Fruit fly (Drosophila melanogaster): Measurements from ENCODE around the gene CG13950.

The CG13950 gene

DNA sequence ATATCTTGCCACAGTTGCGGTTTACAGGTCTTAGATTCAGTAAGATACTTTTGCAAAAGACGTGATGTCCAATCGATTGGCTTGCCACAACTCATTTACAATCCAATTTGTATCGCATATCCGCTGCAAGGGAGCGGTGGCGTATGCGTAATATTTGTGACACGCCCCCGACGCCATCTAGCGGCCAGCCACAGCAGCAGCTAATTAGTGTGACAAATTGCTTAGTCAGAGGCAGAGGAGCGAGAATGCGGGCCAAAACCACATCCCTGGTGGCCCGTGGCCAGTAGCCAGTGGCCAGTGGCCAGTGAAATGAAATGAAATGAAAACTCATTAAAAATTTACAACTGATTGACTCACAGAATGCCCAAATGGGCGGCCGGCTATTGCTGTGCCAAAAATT, 27.8 kb downstream of the CG13950 start:
- TF ChIP-seq Sin3A (optimal IDR thresholded peaks at IDR 0.05), result no peak
- TF ChIP-seq psq (optimal IDR thresholded peaks at IDR 0.05), result no peak

DNA sequence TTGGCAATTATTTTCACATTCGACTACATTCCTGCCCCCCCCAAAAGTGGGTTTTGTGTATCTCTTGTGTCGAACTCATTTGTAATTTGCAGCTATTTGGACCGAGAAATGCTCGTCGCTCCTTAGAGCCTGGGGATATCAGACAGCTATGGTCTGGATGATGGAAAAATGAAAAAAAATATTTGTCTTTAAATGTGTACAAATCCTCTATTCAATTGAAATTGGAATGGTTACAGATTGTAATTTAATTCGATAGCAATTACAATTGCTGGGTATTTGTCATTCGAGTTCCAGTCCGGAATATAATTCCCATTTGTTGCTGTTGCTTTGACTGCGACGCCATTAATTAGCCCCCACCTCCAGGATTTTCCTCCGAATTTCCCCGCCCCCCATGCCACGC, 29.8 kb downstream of the CG13950 start:
- TF ChIP-seq insv (optimal IDR thresholded peaks at IDR 0.05), result no peak
- TF ChIP-seq psq (optimal IDR thresholded peaks at IDR 0.05), result no peak
- TF ChIP-seq Myc (optimal IDR thresholded peaks at IDR 0.05), result no peak
- no peak for TF ChIP-seq h (optimal IDR thresholded peaks at IDR 0.05)
- no peak for TF ChIP-seq ttk (optimal IDR thresholded peaks at IDR 0.05)
- TF ChIP-seq Sin3A (optimal IDR thresholded peaks at IDR 0.05), result no peak

- TF ChIP-seq psq (optimal IDR thresholded peaks at IDR 0.05) (no peak), Myc (optimal IDR thresholded peaks at IDR 0.05) (no peak), Sin3A (optimal IDR thresholded peaks at IDR 0.05) (no peak)
Observed at dm6 chr2L:892461-892860, 32.5 kb downstream of the CG13950 start.

DNA sequence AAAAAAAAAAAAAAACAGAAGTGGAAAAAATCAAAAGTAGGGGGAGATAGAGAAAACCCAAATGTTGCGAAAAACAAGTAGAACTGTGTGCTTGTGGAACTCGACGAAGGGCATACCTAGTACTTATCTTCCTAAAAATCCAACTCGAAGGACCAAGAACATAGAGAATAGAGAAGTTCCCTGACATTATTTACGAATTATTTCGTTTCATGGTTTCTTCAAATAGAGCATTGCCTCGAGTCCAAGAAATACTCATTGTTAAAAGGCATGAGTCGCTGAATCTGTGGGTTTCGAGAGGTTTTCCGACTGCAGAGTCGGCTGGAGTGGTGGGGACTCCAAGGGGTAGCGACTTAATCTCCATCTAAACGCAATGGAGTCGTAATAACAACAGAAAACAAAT, 33.2 kb downstream of the CG13950 start:
- TF ChIP-seq psq (optimal IDR thresholded peaks at IDR 0.05), result no peak
- TF ChIP-seq Sin3A (optimal IDR thresholded peaks at IDR 0.05), result no peak
- TF ChIP-seq insv (optimal IDR thresholded peaks at IDR 0.05), result no peak
- no peak for TF ChIP-seq ttk (optimal IDR thresholded peaks at IDR 0.05)
- TF ChIP-seq Myc (optimal IDR thresholded peaks at IDR 0.05), result no peak
- TF ChIP-seq h (optimal IDR thresholded peaks at IDR 0.05), result no peak

- TF ChIP-seq psq (optimal IDR thresholded peaks at IDR 0.05) (no peak), Sin3A (optimal IDR thresholded peaks at IDR 0.05) (no peak), ttk (optimal IDR thresholded peaks at IDR 0.05) (no peak), h (optimal IDR thresholded peaks at IDR 0.05) (no peak), insv (optimal IDR thresholded peaks at IDR 0.05) (no peak)
Observed at dm6 chr2L:895448-895847, 35.5 kb downstream of the CG13950 start.

DNA sequence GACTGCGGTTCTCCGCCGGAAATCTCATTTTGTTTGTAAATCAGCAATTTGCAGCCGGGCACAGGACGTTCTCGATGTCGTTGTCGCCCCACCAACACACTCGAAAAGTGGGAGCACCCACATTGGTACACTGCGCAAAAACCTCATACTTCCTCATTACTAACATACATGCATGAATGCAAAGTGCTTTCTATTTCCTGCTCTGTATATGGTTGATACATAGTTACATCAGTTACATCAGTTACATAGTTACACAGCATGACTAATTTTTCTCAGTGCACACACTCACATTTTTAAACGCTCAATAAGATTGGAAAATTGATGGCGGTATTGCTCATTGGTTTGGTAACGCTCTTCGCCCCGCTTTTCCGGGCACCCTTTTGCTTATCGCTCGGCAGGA, 37.1 kb downstream of the CG13950 start:
- no peak for TF ChIP-seq h (optimal IDR thresholded peaks at IDR 0.05)
- no peak for TF ChIP-seq Myc (optimal IDR thresholded peaks at IDR 0.05)
- TF ChIP-seq ttk (optimal IDR thresholded peaks at IDR 0.05), result no peak
- TF ChIP-seq insv (optimal IDR thresholded peaks at IDR 0.05), result no peak
- no peak for TF ChIP-seq Sin3A (optimal IDR thresholded peaks at IDR 0.05)
- no peak for TF ChIP-seq psq (optimal IDR thresholded peaks at IDR 0.05)

dm6 chr2L:898316-898715, 38.3 kb downstream of the CG13950 start, which contains the start of gene Lsp1beta:
Gene Lsp1beta (plus strand): TSS chr2L:898500.
- no peak for TF ChIP-seq ttk (optimal IDR thresholded peaks at IDR 0.05)
- no peak for TF ChIP-seq Myc (optimal IDR thresholded peaks at IDR 0.05)
- TF ChIP-seq insv (optimal IDR thresholded peaks at IDR 0.05), result no peak
- no peak for TF ChIP-seq Sin3A (optimal IDR thresholded peaks at IDR 0.05)
- no peak for TF ChIP-seq psq (optimal IDR thresholded peaks at IDR 0.05)
- no peak for TF ChIP-seq h (optimal IDR thresholded peaks at IDR 0.05)

- TF ChIP-seq psq (optimal IDR thresholded peaks at IDR 0.05) (no peak), Sin3A (optimal IDR thresholded peaks at IDR 0.05) (no peak), h (optimal IDR thresholded peaks at IDR 0.05) (no peak), insv (optimal IDR thresholded peaks at IDR 0.05) (no peak), Myc (optimal IDR thresholded peaks at IDR 0.05) (no peak), ttk (optimal IDR thresholded peaks at IDR 0.05) (no peak)
Observed at dm6 chr2L:903748-904147, 43.8 kb downstream of the CG13950 start.
